Worm (Caenorhabditis elegans) whole organism, young adult: ENCODE data around the gene sknr-1.

Source experiments
- B0035.1 ChIP-seq: sonication (generic microtip); optimal IDR thresholded peaks from 2 replicates; lab custom pipeline; 2016; ENCODE audit warnings: missing genetic modification characterization, mild to moderate bottlenecking, missing compliant biosample characterization, missing genotype, missing genetic modification reagents
- C06A6.2 ChIP-seq: fragments of 200-800 bp; sonication (Bioruptor generic); conservative IDR thresholded peaks from 2 replicates; pipeline ENCODE4 v1.3.6; 2022; ENCODE audit warnings: missing genetic modification characterization, missing compliant biosample characterization
- F37B4.10 ChIP-seq: fragments of 200-800 bp; sonication (Bioruptor generic); IDR thresholded peaks from 2 replicates; pipeline ENCODE4 v1.3.6; 2022; ENCODE audit warnings: missing genetic modification characterization, missing compliant biosample characterization
- F57A8.1 ChIP-seq: fragments of 200-800 bp; sonication (Bioruptor generic); optimal IDR thresholded peaks from 2 replicates; lab custom pipeline; 2018; ENCODE audit warnings: mild to moderate bottlenecking, missing genetic modification characterization, moderate library complexity, missing compliant biosample characterization
- K11D2.4 ChIP-seq: fragments of 200-800 bp; sonication (Bioruptor generic); IDR thresholded peaks from 2 replicates; pipeline ENCODE4 v1.3.6; 2022; ENCODE audit warnings: missing genetic modification reagents, missing genetic modification characterization, missing compliant biosample characterization
- T26A5.8 ChIP-seq: sonication (generic microtip); optimal IDR thresholded peaks from 2 replicates; lab custom pipeline; 2016; ENCODE audit warnings: missing genetic modification characterization, missing compliant biosample characterization
- Y53G8AR.9 ChIP-seq: fragments of 200-800 bp; sonication (Bioruptor generic); conservative IDR thresholded peaks from 2 replicates; pipeline ENCODE4 v1.3.6; 2022; ENCODE audit warnings: missing genetic modification reagents, missing genetic modification characterization, missing compliant biosample characterization
- Y56A3A.18 ChIP-seq: fragments of 200-800 bp; sonication (Bioruptor generic); IDR thresholded peaks from 2 replicates; pipeline ENCODE4 v1.3.6; 2022; ENCODE audit warnings: missing genetic modification reagents, missing genetic modification characterization, missing compliant biosample characterization
- ZK185.1 ChIP-seq: sonication (generic microtip); optimal IDR thresholded peaks from 2 replicates; lab custom pipeline; 2016; ENCODE audit warnings: mild to moderate bottlenecking, missing genetic modification characterization, missing compliant biosample characterization; ENCODE audit not compliant: poor library complexity, severe bottlenecking
- cebp-1 ChIP-seq, 2 experiments: fragments of 200-800 bp in 1 of 2; sonication (Bioruptor generic) in 1 of 2; sonication (generic microtip) in 1 of 2; IDR thresholded peaks in 1 of 2; optimal IDR thresholded peaks in 1 of 2; 2 replicates each; pipeline versions ENCODE4 v1.3.6 to Lab custom; 2017 to 2022; ENCODE audit warnings: missing compliant biosample characterization in 2 of 2, missing genetic modification characterization in 2 of 2, mild to moderate bottlenecking in 1 of 2, missing genetic modification reagents in 1 of 2, moderate library complexity in 1 of 2
- ceh-27 ChIP-seq: fragments of 200-800 bp; sonication (Bioruptor generic); optimal IDR thresholded peaks from 2 replicates; lab custom pipeline; 2018; ENCODE audit warnings: mild to moderate bottlenecking, missing genetic modification characterization, moderate library complexity, missing compliant biosample characterization
- ceh-40 ChIP-seq: fragments of 200-800 bp; sonication (Bioruptor generic); IDR thresholded peaks from 2 replicates; pipeline ENCODE4 v1.3.6; 2022; ENCODE audit warnings: missing genetic modification characterization, missing compliant biosample characterization
- dox-1 ChIP-seq: fragments of 200-800 bp; sonication (Bioruptor generic); IDR thresholded peaks from 2 replicates; pipeline ENCODE4 v1.3.6; 2022; ENCODE audit warnings: missing genetic modification reagents, missing genetic modification characterization, missing compliant biosample characterization
- dpl-1 ChIP-seq: fragments of 150-350 bp; optimal IDR thresholded peaks from 2 replicates; lab custom pipeline; 2014; ENCODE audit warnings: missing biosample characterization, missing genetic modification reagents, missing genetic modification characterization
- efl-1 ChIP-seq: fragments of 150-350 bp; optimal IDR thresholded peaks from 2 replicates; lab custom pipeline; 2014; ENCODE audit warnings: missing biosample characterization, missing genetic modification reagents, missing genetic modification characterization
- him-1 ChIP-seq: sonication (generic microtip); optimal IDR thresholded peaks from 2 replicates; lab custom pipeline; 2016; ENCODE audit warnings: missing genotype, missing genetic modification reagents, missing genetic modification characterization, missing compliant biosample characterization
- hlh-26 ChIP-seq: fragments of 200-800 bp; sonication (Bioruptor generic); conservative IDR thresholded peaks from 2 replicates; pipeline ENCODE4 v1.3.6; 2022; ENCODE audit warnings: missing genetic modification reagents, missing genetic modification characterization, missing compliant biosample characterization
- hsf-1 ChIP-seq: fragments of 200-800 bp; sonication (Bioruptor generic); IDR thresholded peaks from 2 replicates; pipeline ENCODE4 v1.3.6; 2022; ENCODE audit warnings: missing genetic modification reagents, missing genetic modification characterization, missing compliant biosample characterization
- let-526 ChIP-seq: fragments of 200-800 bp; sonication (Bioruptor generic); IDR thresholded peaks from 2 replicates; pipeline ENCODE4 v1.3.6; 2022; ENCODE audit warnings: missing genetic modification reagents, missing genetic modification characterization, missing compliant biosample characterization
- lir-1 ChIP-seq: fragments of 200-800 bp; sonication (Bioruptor generic); conservative IDR thresholded peaks from 2 replicates; pipeline ENCODE4 v1.3.6; 2022; ENCODE audit warnings: missing genetic modification reagents, missing genetic modification characterization, missing compliant biosample characterization
- madf-6 ChIP-seq: fragments of 200-800 bp; sonication (Bioruptor generic); IDR thresholded peaks from 2 replicates; pipeline ENCODE4 v1.3.6; 2022; ENCODE audit warnings: missing genetic modification reagents, missing genetic modification characterization, missing compliant biosample characterization
- madf-8 ChIP-seq: fragments of 200-800 bp; sonication (Bioruptor generic); conservative IDR thresholded peaks from 2 replicates; pipeline ENCODE4 v1.3.6; 2022; ENCODE audit warnings: missing genetic modification reagents, missing genetic modification characterization, missing compliant biosample characterization
- nfya-2 ChIP-seq: fragments of 200-800 bp; sonication (Bioruptor generic); IDR thresholded peaks from 2 replicates; pipeline ENCODE4 v1.3.6; 2022; ENCODE audit warnings: missing genetic modification reagents, missing genetic modification characterization, missing compliant biosample characterization
- nhr-179 ChIP-seq: sonication (generic microtip); optimal IDR thresholded peaks from 2 replicates; lab custom pipeline; 2016; ENCODE audit warnings: mild to moderate bottlenecking, missing genetic modification characterization, missing compliant biosample characterization
- nhr-80 ChIP-seq: sonication (generic microtip); optimal IDR thresholded peaks from 2 replicates; lab custom pipeline; 2016; ENCODE audit warnings: missing genetic modification characterization, missing compliant biosample characterization
- pha-4 ChIP-seq: fragments of 150-350 bp; sonication (generic microtip); optimal IDR thresholded peaks from 2 replicates; lab custom pipeline; 2014; ENCODE audit warnings: missing biosample characterization, missing genetic modification reagents, missing genetic modification characterization
- tlf-1 ChIP-seq: fragments of 200-800 bp; sonication (Bioruptor generic); optimal IDR thresholded peaks from 2 replicates; lab custom pipeline; 2018; ENCODE audit warnings: mild to moderate bottlenecking, missing genetic modification characterization, missing compliant biosample characterization
- xnd-1 ChIP-seq: sonication (generic microtip); optimal IDR thresholded peaks from 2 replicates; lab custom pipeline; 2016; ENCODE audit warnings: missing genotype, missing genetic modification reagents, missing genetic modification characterization, missing compliant biosample characterization
- zfh-2 ChIP-seq: fragments of 200-800 bp; sonication (Bioruptor generic); conservative IDR thresholded peaks from 2 replicates; pipeline ENCODE4 v1.3.6; 2022; ENCODE audit warnings: missing genetic modification reagents, missing genetic modification characterization, missing compliant biosample characterization
- ztf-28 ChIP-seq: fragments of 200-800 bp; sonication (Bioruptor generic); IDR thresholded peaks from 2 replicates; pipeline ENCODE4 v1.3.6; 2022; ENCODE audit warnings: missing genetic modification reagents, missing genetic modification characterization, missing compliant biosample characterization
- ztf-3 ChIP-seq: fragments of 200-800 bp; sonication (Bioruptor generic); optimal IDR thresholded peaks from 2 replicates; lab custom pipeline; 2018; ENCODE audit warnings: mild to moderate bottlenecking, missing genetic modification characterization, missing compliant biosample characterization

sknr-1 gene

DNA sequence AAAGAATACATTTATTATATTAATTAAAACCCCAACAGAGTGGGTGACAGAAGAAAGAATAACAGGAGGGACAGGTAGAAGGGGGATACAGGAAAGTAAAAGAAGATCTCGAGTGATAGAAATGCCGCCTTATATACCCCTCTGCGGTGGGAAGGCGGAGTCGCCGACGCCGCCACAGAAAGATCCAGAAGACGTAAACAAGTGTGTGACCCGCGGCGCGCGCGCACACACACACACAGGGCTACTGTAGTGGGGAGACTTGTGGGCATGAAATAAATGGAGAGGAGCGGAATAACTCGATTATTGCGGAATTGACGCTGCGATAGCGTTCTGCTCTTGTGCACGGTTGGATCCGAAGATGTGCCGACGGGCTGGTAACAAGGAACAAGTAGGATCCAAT lies 29.5 kb downstream of the sknr-1 start:
- no peak for TF ChIP-seq cebp-1 (GFP tag; IDR thresholded peaks at IDR 0.05; lab: Robert Waterston, UW)
- no peak for TF ChIP-seq cebp-1 (tag; optimal IDR thresholded peaks at IDR 0.05; lab: Kevin White, UChicago)
- peak; percentile 70 for TF ChIP-seq hsf-1 (GFP tag; lab: Robert Waterston, UW)
- TF ChIP-seq zfh-2 (GFP tag; lab: Robert Waterston, UW) = 0 out of 2 replicates have a peak, but pooled peaks have one; percentile 34
- peak; percentile 22; the same call in 1 of the 2 replicates for TF ChIP-seq dox-1
- peak; percentile 54; the same call in 1 of the 2 replicates for TF ChIP-seq madf-6 (GFP tag; lab: Robert Waterston, UW)
- peak; percentile 32; the same call in 1 of the 2 replicates for TF ChIP-seq madf-8
- TF ChIP-seq lir-1 (GFP tag; lab: Robert Waterston, UW) = no peak

- TF ChIP-seq K11D2.4 (GFP tag; lab: Robert Waterston, UW) = no peak
- no peak for TF ChIP-seq F37B4.10 (GFP tag; lab: Robert Waterston, UW)
- 0 out of 2 replicates have a peak, but pooled peaks have one; percentile 26 for TF ChIP-seq dox-1
- peak; percentile 57 for TF ChIP-seq nhr-80 (tag; lab: Kevin White, UChicago)
Observed at ce11 chrV:2592173-2592676, 33.0 kb downstream of the sknr-1 start, which contains the start of gene irg-3. irg-3 (plus strand) TSS chrV:2592591.

DNA sequence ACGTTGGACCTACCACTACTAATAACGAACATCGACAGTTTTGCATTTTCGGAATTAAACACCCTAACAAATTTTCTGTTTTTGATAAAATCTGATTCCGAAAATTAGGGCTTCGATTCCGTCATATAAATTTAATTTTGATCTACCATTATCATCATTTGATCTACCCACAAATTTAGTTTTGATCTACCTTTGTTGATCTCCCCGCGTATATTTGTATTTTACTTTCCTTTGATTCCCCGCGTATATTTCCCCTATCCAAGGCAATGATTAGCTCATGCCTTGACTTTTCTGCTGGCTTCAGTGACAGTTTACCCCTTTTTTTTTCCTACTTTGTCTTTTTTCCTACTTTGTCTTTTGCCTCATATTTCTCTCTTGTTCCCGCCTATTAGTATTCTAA lies 35.4 kb downstream of the sknr-1 start:
- TF ChIP-seq ceh-27 (GFP tag; lab: Kevin White, UChicago) = no peak
- peak; percentile 30 for TF ChIP-seq xnd-1 (tag; lab: Kevin White, UChicago)
- TF ChIP-seq efl-1 = peak; percentile 72
- peak; percentile 78 for TF ChIP-seq madf-6 (GFP tag; lab: Robert Waterston, UW)
- TF ChIP-seq nhr-179 (tag; lab: Kevin White, UChicago) = no peak
- TF ChIP-seq Y56A3A.18 = no peak
- no peak for TF ChIP-seq let-526 (GFP tag; lab: Robert Waterston, UW)
- TF ChIP-seq Y53G8AR.9 (GFP tag; lab: Robert Waterston, UW) = no peak
- no peak for TF ChIP-seq T26A5.8 (tag; lab: Kevin White, UChicago)
- TF ChIP-seq zfh-2 (GFP tag; lab: Robert Waterston, UW) = no peak
- no peak for TF ChIP-seq ztf-3 (GFP tag; lab: Kevin White, UChicago)
- no peak for TF ChIP-seq K11D2.4 (GFP tag; lab: Robert Waterston, UW)
- TF ChIP-seq nhr-80 (tag; lab: Kevin White, UChicago) = no peak
- no peak for TF ChIP-seq ZK185.1
- no peak for TF ChIP-seq lir-1 (GFP tag; lab: Robert Waterston, UW)
- TF ChIP-seq F57A8.1 (GFP tag; lab: Kevin White, UChicago) = no peak
- TF ChIP-seq pha-4 (tag; lab: Kevin White, UChicago) = no peak
- no peak for TF ChIP-seq hlh-26
- no peak for TF ChIP-seq B0035.1
- peak; percentile 47 for TF ChIP-seq dpl-1 (GFP tag; lab: Kevin White, UChicago)
- no peak for TF ChIP-seq ztf-28 (GFP tag; lab: Robert Waterston, UW)
- peak; percentile 55 for TF ChIP-seq madf-8
- TF ChIP-seq nfya-2 = no peak
- no peak for TF ChIP-seq him-1 (tag; lab: Kevin White, UChicago)
- TF ChIP-seq tlf-1 (GFP tag; lab: Kevin White, UChicago) = no peak
- no peak for TF ChIP-seq ceh-40 (GFP tag; lab: Robert Waterston, UW)

- TF ChIP-seq C06A6.2 (GFP tag; lab: Robert Waterston, UW) (no peak), nhr-80 (tag; lab: Kevin White, UChicago) (peak; percentile 42)
Observed at ce11 chrV:2585727-2586126, 39.5 kb downstream of the sknr-1 start, which contains the start of gene C29G2.6. C29G2.6 (minus strand) TSS chrV:2585908.
